Fruit fly (Drosophila melanogaster) whole organism, embryonic: Measurements from ENCODE around the gene CG15530.

Experiments used
- Atf-2 ChIP-seq: fragments of 200-800 bp; sonication (Bioruptor generic); optimal IDR thresholded peaks from 2 replicates; lab custom pipeline; 2016; ENCODE audit warnings: missing biosample characterization, missing genetic modification characterization
- CG11695 ChIP-seq: fragments of 200-800 bp; sonication (Bioruptor generic); IDR thresholded peaks from 3 replicates; pipeline ENCODE4 v1.3.6; 2022; ENCODE audit warnings: missing biosample characterization, missing genetic modification characterization
- CG1233 ChIP-seq: fragments of 200-800 bp; sonication (Bioruptor generic); optimal IDR thresholded peaks from 4 replicates; lab custom pipeline; 2018; ENCODE audit warnings: missing biosample characterization, mild to moderate bottlenecking, missing genetic modification characterization
- CG13287 ChIP-seq: fragments of 200-800 bp; sonication (Bioruptor generic); IDR thresholded peaks from 2 replicates; pipeline ENCODE4 v1.3.6; 2022; ENCODE audit warnings: missing biosample characterization, missing genetic modification characterization; ENCODE audit not compliant: partially characterized antibody
- CG13894 ChIP-seq: fragments of 200-800 bp; sonication (Bioruptor generic); optimal IDR thresholded peaks from 3 replicates; lab custom pipeline; 2018; ENCODE audit warnings: missing biosample characterization, mild to moderate bottlenecking, missing genetic modification characterization, moderate library complexity
- CG14014 ChIP-seq: fragments of 200-800 bp; sonication (Bioruptor generic); IDR thresholded peaks from 2 replicates; pipeline ENCODE4 v1.3.6; 2022; ENCODE audit warnings: missing biosample characterization, missing genetic modification characterization
- CG1529 ChIP-seq: fragments of 200-800 bp; sonication (Bioruptor generic); optimal IDR thresholded peaks from 3 replicates; lab custom pipeline; 2018; ENCODE audit warnings: missing biosample characterization, missing genetic modification characterization
- CG15696 ChIP-seq: fragments of 200-800 bp; sonication (Bioruptor generic); optimal IDR thresholded peaks from 2 replicates; lab custom pipeline; 2019; ENCODE audit warnings: missing biosample characterization, mild to moderate bottlenecking, missing genetic modification characterization, moderate library complexity
- CG16863 ChIP-seq: fragments of 200-800 bp; sonication (Bioruptor generic); optimal IDR thresholded peaks from 3 replicates; lab custom pipeline; 2016; ENCODE audit warnings: missing biosample characterization, missing genetic modification characterization
- CG17186 ChIP-seq: fragments of 200-800 bp; sonication (Bioruptor generic); optimal IDR thresholded peaks from 3 replicates; lab custom pipeline; 2017; ENCODE audit warnings: missing biosample characterization, missing genetic modification reagents, missing genetic modification characterization
- CG17328 ChIP-seq: fragments of 200-800 bp; sonication (Bioruptor generic); IDR thresholded peaks from 2 replicates; pipeline ENCODE4 v1.3.6; 2022; ENCODE audit warnings: missing biosample characterization, missing genetic modification characterization
- CG17359 ChIP-seq: fragments of 200-800 bp; sonication (Bioruptor generic); optimal IDR thresholded peaks from 3 replicates; lab custom pipeline; 2018; ENCODE audit warnings: missing biosample characterization, mild to moderate bottlenecking, missing genetic modification characterization, moderate library complexity
- CG4328 ChIP-seq: fragments of 200-800 bp; sonication (Bioruptor generic); optimal IDR thresholded peaks from 3 replicates; lab custom pipeline; 2017; ENCODE audit warnings: missing biosample characterization, missing genetic modification reagents, missing genetic modification characterization
- CG4424 ChIP-seq: fragments of 200-800 bp; sonication (Bioruptor generic); optimal IDR thresholded peaks from 3 replicates; lab custom pipeline; 2016; ENCODE audit warnings: missing biosample characterization, missing genetic modification characterization
- CG4707 ChIP-seq: fragments of 200-800 bp; sonication (Bioruptor generic); optimal IDR thresholded peaks from 2 replicates; lab custom pipeline; 2018; ENCODE audit warnings: missing biosample characterization, mild to moderate bottlenecking, missing genetic modification characterization, moderate library complexity
- CG5953 ChIP-seq: fragments of 200-800 bp; sonication (Bioruptor generic); IDR thresholded peaks from 2 replicates; pipeline ENCODE4 v1.3.6; 2022; ENCODE audit warnings: missing biosample characterization, missing genetic modification characterization
- CG6175 ChIP-seq: fragments of 200-800 bp; sonication (Bioruptor generic); IDR thresholded peaks from 3 replicates; pipeline ENCODE4 v1.3.6; 2022; ENCODE audit warnings: missing biosample characterization, missing genetic modification characterization
- CG6854 ChIP-seq: fragments of 200-800 bp; sonication (Bioruptor generic); optimal IDR thresholded peaks from 3 replicates; lab custom pipeline; 2017; ENCODE audit warnings: missing biosample characterization, mild to moderate bottlenecking, missing genetic modification characterization
- CG7745 ChIP-seq: fragments of 200-800 bp; sonication (Bioruptor generic); optimal IDR thresholded peaks from 2 replicates; lab custom pipeline; 2018; ENCODE audit warnings: missing biosample characterization, mild to moderate bottlenecking, missing genetic modification characterization, moderate library complexity
- CG8290 ChIP-seq, 3 experiments: fragments of 200-800 bp; sonication (Bioruptor generic); optimal IDR thresholded peaks; 2 replicates each; lab custom pipeline; 2016 to 2019; ENCODE audit warnings: missing biosample characterization in 3 of 3, missing genetic modification characterization in 3 of 3, mild to moderate bottlenecking in 2 of 3, moderate library complexity in 1 of 3
- Chrac-16 ChIP-seq: fragments of 200-800 bp; sonication (Bioruptor generic); optimal IDR thresholded peaks from 3 replicates; lab custom pipeline; 2016; ENCODE audit warnings: missing biosample characterization, missing genetic modification characterization
- Doc2 ChIP-seq: fragments of 200-800 bp; sonication (Bioruptor generic); IDR thresholded peaks from 2 replicates; pipeline ENCODE4 v1.3.6; 2022; ENCODE audit warnings: missing biosample characterization, missing genetic modification characterization
- Fer2 ChIP-seq: fragments of 200-800 bp; sonication (Bioruptor generic); optimal IDR thresholded peaks from 2 replicates; lab custom pipeline; 2018; ENCODE audit warnings: missing biosample characterization, mild to moderate bottlenecking, missing genetic modification characterization, moderate library complexity
- HLH4C ChIP-seq: fragments of 200-800 bp; sonication (Bioruptor generic); IDR thresholded peaks from 3 replicates; pipeline ENCODE4 v1.3.6; 2022; ENCODE audit warnings: missing biosample characterization, missing genetic modification characterization; ENCODE audit not compliant: partially characterized antibody
- Mad ChIP-seq: fragments of 200-800 bp; sonication (Bioruptor generic); optimal IDR thresholded peaks from 2 replicates; lab custom pipeline; 2016; ENCODE audit warnings: missing biosample characterization, missing genetic modification characterization
- Max ChIP-seq: fragments of 200-800 bp; sonication (Bioruptor generic); optimal IDR thresholded peaks from 2 replicates; lab custom pipeline; 2016; ENCODE audit warnings: missing biosample characterization, mild to moderate bottlenecking, missing genetic modification characterization
- Nf-YB ChIP-seq: fragments of 200-800 bp; sonication (Bioruptor generic); optimal IDR thresholded peaks from 3 replicates; lab custom pipeline; 2019; ENCODE audit warnings: missing biosample characterization, mild to moderate bottlenecking, missing genetic modification characterization, moderate library complexity
- Ssrp ChIP-seq: fragments of 200-800 bp; sonication (Bioruptor generic); optimal IDR thresholded peaks from 2 replicates; lab custom pipeline; 2018; ENCODE audit warnings: missing biosample characterization, mild to moderate bottlenecking, missing genetic modification characterization, moderate library complexity
- Vsx1 ChIP-seq: fragments of 200-800 bp; sonication (Bioruptor generic); optimal IDR thresholded peaks from 2 replicates; lab custom pipeline; 2017; ENCODE audit warnings: missing biosample characterization, mild to moderate bottlenecking, missing genetic modification characterization, missing genetic modification reagents
- bbx ChIP-seq: fragments of 200-800 bp; sonication (Bioruptor generic); IDR thresholded peaks from 2 replicates; pipeline ENCODE4 v1.3.6; 2022; ENCODE audit warnings: missing biosample characterization, missing genetic modification characterization; ENCODE audit not compliant: partially characterized antibody
- bcd ChIP-seq: fragments of 200-800 bp; sonication (Bioruptor generic); optimal IDR thresholded peaks from 2 replicates; lab custom pipeline; 2017; ENCODE audit warnings: missing biosample characterization, mild to moderate bottlenecking, missing genetic modification characterization
- emc ChIP-seq: fragments of 200-800 bp; sonication (Bioruptor generic); optimal IDR thresholded peaks from 2 replicates; lab custom pipeline; 2016; ENCODE audit warnings: missing biosample characterization, missing genetic modification characterization
- exex ChIP-seq: fragments of 200-800 bp; sonication (Bioruptor generic); optimal IDR thresholded peaks from 4 replicates; lab custom pipeline; 2018; ENCODE audit warnings: missing biosample characterization, mild to moderate bottlenecking, missing genetic modification characterization, moderate library complexity
- fd64A ChIP-seq: fragments of 200-800 bp; sonication (Bioruptor generic); optimal IDR thresholded peaks from 3 replicates; lab custom pipeline; 2018; ENCODE audit warnings: missing biosample characterization, mild to moderate bottlenecking, missing genetic modification characterization
- fu2 ChIP-seq: fragments of 200-800 bp; sonication (Bioruptor generic); optimal IDR thresholded peaks from 2 replicates; lab custom pipeline; 2016; ENCODE audit warnings: missing biosample characterization, missing genetic modification characterization
- h ChIP-seq: fragments of >200 bp; optimal IDR thresholded peaks from 2 replicates; lab custom pipeline; 2017
- ind ChIP-seq: fragments of 200-800 bp; sonication (Bioruptor generic); optimal IDR thresholded peaks from 3 replicates; lab custom pipeline; 2016; ENCODE audit warnings: missing biosample characterization, missing genetic modification characterization
- jing ChIP-seq: fragments of 200-800 bp; sonication (Bioruptor generic); optimal IDR thresholded peaks from 2 replicates; lab custom pipeline; 2018; ENCODE audit warnings: missing biosample characterization, mild to moderate bottlenecking, missing genetic modification characterization
- mld ChIP-seq: fragments of 200-800 bp; sonication (Bioruptor generic); IDR thresholded peaks from 3 replicates; pipeline ENCODE4 v1.3.6; 2022; ENCODE audit warnings: missing biosample characterization, missing genetic modification characterization; ENCODE audit not compliant: partially characterized antibody
- row ChIP-seq: fragments of 200-800 bp; sonication (Bioruptor generic); IDR thresholded peaks from 3 replicates; pipeline ENCODE4 v1.3.6; 2022; ENCODE audit warnings: missing biosample characterization, missing genetic modification characterization
- salm ChIP-seq: fragments of 200-800 bp; sonication (Bioruptor generic); optimal IDR thresholded peaks from 2 replicates; lab custom pipeline; 2018; ENCODE audit warnings: missing biosample characterization, mild to moderate bottlenecking, missing genetic modification characterization
- slbo ChIP-seq: fragments of 200-800 bp; sonication (Bioruptor generic); IDR thresholded peaks from 2 replicates; pipeline ENCODE4 v1.3.6; 2022; ENCODE audit warnings: missing biosample characterization, missing genetic modification characterization
- tio ChIP-seq: fragments of 200-800 bp; sonication (Bioruptor generic); optimal IDR thresholded peaks from 2 replicates; lab custom pipeline; 2017; ENCODE audit warnings: missing biosample characterization, missing genetic modification characterization, inconsistent platforms
- tna ChIP-seq: fragments of 200-800 bp; sonication (Bioruptor generic); IDR thresholded peaks from 2 replicates; pipeline ENCODE4 v1.3.6; 2022; ENCODE audit warnings: missing biosample characterization, missing genetic modification characterization; ENCODE audit not compliant: partially characterized antibody
- vfl ChIP-seq: fragments of 200-800 bp; sonication (Bioruptor generic); optimal IDR thresholded peaks from 2 replicates; lab custom pipeline; 2016; ENCODE audit warnings: missing biosample characterization, missing genetic modification characterization
- vnd ChIP-seq: fragments of 200-800 bp; sonication (Bioruptor generic); IDR thresholded peaks from 3 replicates; pipeline ENCODE4 v1.3.6; 2022; ENCODE audit warnings: missing biosample characterization, missing genetic modification characterization; ENCODE audit not compliant: partially characterized antibody
- wek ChIP-seq: fragments of 200-800 bp; sonication (Bioruptor generic); optimal IDR thresholded peaks from 3 replicates; lab custom pipeline; 2018; ENCODE audit warnings: missing biosample characterization, mild to moderate bottlenecking, missing genetic modification characterization, moderate library complexity

Gene CG15530

dm6 chr3R:30170671-30171667 lies 6.7 kb upstream of the CG15530 start, which contains the start of gene Rsod (continued):
- TF ChIP-seq CG1233 (GFP tag; lab: Kevin White, UChicago) (peak; percentile 21), CG15696 (tag; lab: Kevin White, UChicago) (no peak), h (lab: Kevin White, UChicago) (no peak), mld (GFP tag; lab: Robert Waterston, UW) (peak; percentile 62; the same call in 1 of the 3 replicates), CG6854 (GFP tag; lab: Kevin White, UChicago) (no peak), vnd (GFP tag; lab: Robert Waterston, UW) (no peak), exex (tag; lab: Kevin White, UChicago) (no peak), CG17359 (tag; lab: Kevin White, UChicago) (peak; percentile 79), CG1529 (GFP tag; lab: Kevin White, UChicago) (peak; percentile 67), CG17186 (GFP tag; lab: Kevin White, UChicago) (no peak), vfl (GFP tag; lab: Kevin White, UChicago) (no peak), slbo (GFP tag; lab: Robert Waterston, UW) (peak; percentile 48; the same call in 1 of the 2 replicates), HLH4C (GFP tag; lab: Robert Waterston, UW) (0 out of 3 replicates have a peak, but pooled peaks have one; percentile 14), CG4707 (no peak), tio (GFP tag; lab: Kevin White, UChicago) (peak; percentile 15), fd64A (peak; percentile 36), Vsx1 (peak; percentile 64), salm (tag; lab: Kevin White, UChicago) (peak; percentile 37), CG4328 (GFP tag; lab: Kevin White, UChicago) (no peak), CG4424 (GFP tag; lab: Kevin White, UChicago) (no peak), CG11695 (GFP tag; lab: Robert Waterston, UW) (peak; percentile 59; the same call in 2 of the 3 replicates), CG13287 (GFP tag; lab: Robert Waterston, UW) (no peak), CG6175 (no peak), CG14014 (GFP tag; lab: Robert Waterston, UW) (peak; percentile 66; the same call in 1 of the 2 replicates), Fer2 (tag; lab: Kevin White, UChicago) (no peak), wek (GFP tag; lab: Kevin White, UChicago) (no peak), CG16863 (peak; percentile 7), bcd (GFP tag; lab: Kevin White, UChicago) (peak; percentile 36), CG7745 (tag; lab: Kevin White, UChicago) (no peak), jing (GFP tag; lab: Kevin White, UChicago) (peak; percentile 15), Max (peak; percentile 41), CG13894 (tag; lab: Kevin White, UChicago) (no peak), Chrac-16 (GFP tag; lab: Kevin White, UChicago) (peak; percentile 36), Doc2 (no peak), fu2 (GFP tag; lab: Kevin White, UChicago) (no peak), Ssrp (peak; percentile 50), row (GFP tag; lab: Robert Waterston, UW) (peak; percentile 74; the same call in 2 of the 3 replicates), Nf-YB (no peak), emc (GFP tag; lab: Kevin White, UChicago) (no peak), ind (GFP tag; lab: Kevin White, UChicago) (peak; percentile 31), Atf-2 (GFP tag; lab: Kevin White, UChicago) (no peak), CG17328 (GFP tag; lab: Robert Waterston, UW) (peak; percentile 78), Mad (no peak), CG5953 (GFP tag; lab: Robert Waterston, UW) (peak; percentile 47), tna (GFP tag; lab: Robert Waterston, UW) (no peak), bbx (GFP tag; lab: Robert Waterston, UW) (peak; percentile 22; the same call in 1 of the 2 replicates), CG8290 (GFP tag; optimal IDR thresholded peaks at IDR 0.05; lab: Kevin White, UChicago) (no peak), CG8290 (tag; optimal IDR thresholded peaks at IDR 0.05; lab: Kevin White, UChicago) (no peak)
